Worm (Caenorhabditis elegans) whole organism, young adult: ENCODE results near the gene C29F7.3.
A peak's percentile ranks its signal among the peaks of the same experiment; 100 is the strongest.
"Not testable (repeated sequence)": the region's sequence is repeated elsewhere in the genome, so short reads cannot be mapped to it uniquely, and the experiment has no call there.

ENCODE experiments used
- B0261.1 ChIP-seq: sonication (generic microtip); optimal IDR thresholded peaks from 2 replicates; lab custom pipeline; 2016; ENCODE audit warnings: mild to moderate bottlenecking, missing genetic modification characterization, moderate library complexity, missing compliant biosample characterization
- B0336.3 ChIP-seq: fragments of 200-800 bp; sonication (Bioruptor generic); IDR thresholded peaks from 2 replicates; pipeline ENCODE4 v1.3.6; 2022; ENCODE audit warnings: missing genetic modification characterization, missing compliant biosample characterization
- C06A6.2 ChIP-seq: fragments of 200-800 bp; sonication (Bioruptor generic); conservative IDR thresholded peaks from 2 replicates; pipeline ENCODE4 v1.3.6; 2022; ENCODE audit warnings: missing genetic modification characterization, missing compliant biosample characterization
- F22D6.2 ChIP-seq: sonication (generic microtip); optimal IDR thresholded peaks from 2 replicates; lab custom pipeline; 2016; ENCODE audit warnings: mild to moderate bottlenecking, missing genetic modification characterization, missing compliant biosample characterization
- F49E8.2 ChIP-seq: sonication (generic microtip); optimal IDR thresholded peaks from 3 replicates; lab custom pipeline; 2017; ENCODE audit warnings: missing genetic modification characterization, mild to moderate bottlenecking, missing compliant biosample characterization, antibody characterized with exemption, moderate library complexity; ENCODE audit not compliant: insufficient read depth
- F57A8.1 ChIP-seq: fragments of 200-800 bp; sonication (Bioruptor generic); optimal IDR thresholded peaks from 2 replicates; lab custom pipeline; 2018; ENCODE audit warnings: mild to moderate bottlenecking, missing genetic modification characterization, moderate library complexity, missing compliant biosample characterization
- T07F8.4 ChIP-seq: sonication (generic microtip); optimal IDR thresholded peaks from 2 replicates; lab custom pipeline; 2016; ENCODE audit warnings: mild to moderate bottlenecking, missing genetic modification characterization, moderate library complexity, missing compliant biosample characterization
- T26A5.8 ChIP-seq: sonication (generic microtip); optimal IDR thresholded peaks from 2 replicates; lab custom pipeline; 2016; ENCODE audit warnings: missing genetic modification characterization, missing compliant biosample characterization
- Y56A3A.18 ChIP-seq: fragments of 200-800 bp; sonication (Bioruptor generic); IDR thresholded peaks from 2 replicates; pipeline ENCODE4 v1.3.6; 2022; ENCODE audit warnings: missing genetic modification reagents, missing genetic modification characterization, missing compliant biosample characterization
- ama-1 ChIP-seq, 3 experiments: fragments of 150-350 bp in 1 of 3; sonication (generic microtip) in 2 of 3; optimal IDR thresholded peaks; 2 replicates each; lab custom pipeline; 2014 to 2018; ENCODE audit warnings: missing biosample characterization in 2 of 3, missing genetic modification characterization in 2 of 3, missing genetic modification reagents in 2 of 3
- aptf-2 ChIP-seq: fragments of 200-800 bp; sonication (Bioruptor generic); conservative IDR thresholded peaks from 2 replicates; pipeline ENCODE4 v1.3.6; 2022; ENCODE audit warnings: missing genetic modification reagents, missing genetic modification characterization, missing compliant biosample characterization
- aptf-3 ChIP-seq: fragments of 200-800 bp; sonication (Bioruptor generic); IDR thresholded peaks from 2 replicates; pipeline ENCODE4 v1.3.6; 2022; ENCODE audit warnings: missing genetic modification characterization, missing compliant biosample characterization
- athp-1 ChIP-seq: sonication (generic microtip); optimal IDR thresholded peaks from 2 replicates; lab custom pipeline; 2017; ENCODE audit warnings: mild to moderate bottlenecking, missing genetic modification characterization, missing compliant biosample characterization
- attf-6 ChIP-seq: fragments of 200-800 bp; sonication (Bioruptor generic); IDR thresholded peaks from 2 replicates; pipeline ENCODE4 v1.3.6; 2022; ENCODE audit warnings: missing genetic modification reagents, missing genetic modification characterization, missing compliant biosample characterization
- cebp-1 ChIP-seq, 2 experiments: fragments of 200-800 bp in 1 of 2; sonication (Bioruptor generic) in 1 of 2; sonication (generic microtip) in 1 of 2; IDR thresholded peaks in 1 of 2; optimal IDR thresholded peaks in 1 of 2; 2 replicates each; pipeline versions ENCODE4 v1.3.6 to Lab custom; 2017 to 2022; ENCODE audit warnings: missing compliant biosample characterization in 2 of 2, missing genetic modification characterization in 2 of 2, mild to moderate bottlenecking in 1 of 2, missing genetic modification reagents in 1 of 2, moderate library complexity in 1 of 2
- ceh-100 ChIP-seq: fragments of 200-800 bp; sonication (Bioruptor generic); IDR thresholded peaks from 2 replicates; pipeline ENCODE4 v1.3.6; 2022; ENCODE audit warnings: missing genetic modification reagents, missing genetic modification characterization, missing compliant biosample characterization
- ceh-27 ChIP-seq: fragments of 200-800 bp; sonication (Bioruptor generic); optimal IDR thresholded peaks from 2 replicates; lab custom pipeline; 2018; ENCODE audit warnings: mild to moderate bottlenecking, missing genetic modification characterization, moderate library complexity, missing compliant biosample characterization
- ceh-79 ChIP-seq: sonication (generic microtip); optimal IDR thresholded peaks from 2 replicates; lab custom pipeline; 2017; ENCODE audit warnings: mild to moderate bottlenecking, missing genetic modification characterization, missing compliant biosample characterization
- ceh-91 ChIP-seq: fragments of 200-800 bp; sonication (Bioruptor generic); IDR thresholded peaks from 2 replicates; pipeline ENCODE4 v1.3.6; 2022; ENCODE audit warnings: missing genetic modification reagents, missing genetic modification characterization, missing compliant biosample characterization
- dox-1 ChIP-seq: fragments of 200-800 bp; sonication (Bioruptor generic); IDR thresholded peaks from 2 replicates; pipeline ENCODE4 v1.3.6; 2022; ENCODE audit warnings: missing genetic modification reagents, missing genetic modification characterization, missing compliant biosample characterization
- egl-44 ChIP-seq: fragments of 200-800 bp; sonication (Bioruptor generic); IDR thresholded peaks from 2 replicates; pipeline ENCODE4 v1.3.6; 2022; ENCODE audit warnings: missing genetic modification reagents, missing genetic modification characterization, missing compliant biosample characterization
- gei-17 ChIP-seq: fragments of 200-800 bp; sonication (Bioruptor generic); optimal IDR thresholded peaks from 2 replicates; lab custom pipeline; 2018; ENCODE audit warnings: mild to moderate bottlenecking, missing genetic modification characterization, missing compliant biosample characterization
- him-1 ChIP-seq: sonication (generic microtip); optimal IDR thresholded peaks from 2 replicates; lab custom pipeline; 2016; ENCODE audit warnings: missing genotype, missing genetic modification reagents, missing genetic modification characterization, missing compliant biosample characterization
- hmg-1.2 ChIP-seq: fragments of 200-800 bp; sonication (Bioruptor generic); IDR thresholded peaks from 2 replicates; pipeline ENCODE4 v1.3.6; 2022; ENCODE audit warnings: missing genetic modification reagents, missing genetic modification characterization, missing compliant biosample characterization
- hrde-1 ChIP-seq: sonication (generic microtip); optimal IDR thresholded peaks from 2 replicates; lab custom pipeline; 2016; ENCODE audit warnings: missing genetic modification characterization, mild to moderate bottlenecking, missing compliant biosample characterization, moderate library complexity, missing genotype, missing genetic modification reagents, borderline replicate concordance
- lag-1 ChIP-seq: fragments of 200-800 bp; sonication (Bioruptor generic); IDR thresholded peaks from 2 replicates; pipeline ENCODE4 v1.3.6; 2022; ENCODE audit warnings: missing genetic modification reagents, missing genetic modification characterization, missing compliant biosample characterization
- let-526 ChIP-seq: fragments of 200-800 bp; sonication (Bioruptor generic); IDR thresholded peaks from 2 replicates; pipeline ENCODE4 v1.3.6; 2022; ENCODE audit warnings: missing genetic modification reagents, missing genetic modification characterization, missing compliant biosample characterization
- lin-26 ChIP-seq: fragments of 200-800 bp; sonication (Bioruptor generic); IDR thresholded peaks from 2 replicates; pipeline ENCODE4 v1.3.6; 2022; ENCODE audit warnings: missing genetic modification reagents, missing genetic modification characterization, missing compliant biosample characterization
- lin-35 ChIP-seq, 3 experiments: fragments of 150-350 bp in 2 of 3; sonication (generic microtip) in 1 of 3; optimal IDR thresholded peaks; 2 replicates each; lab custom pipeline; 2014 to 2018; ENCODE audit warnings: missing biosample characterization in 3 of 3, missing genetic modification characterization in 3 of 3, missing genetic modification reagents in 3 of 3
- lin-54 ChIP-seq: fragments of 200-800 bp; sonication (Bioruptor generic); optimal IDR thresholded peaks from 2 replicates; lab custom pipeline; 2018; ENCODE audit warnings: mild to moderate bottlenecking, missing genetic modification characterization, missing compliant biosample characterization
- lir-1 ChIP-seq: fragments of 200-800 bp; sonication (Bioruptor generic); conservative IDR thresholded peaks from 2 replicates; pipeline ENCODE4 v1.3.6; 2022; ENCODE audit warnings: missing genetic modification reagents, missing genetic modification characterization, missing compliant biosample characterization
- madf-3 ChIP-seq: fragments of 200-800 bp; sonication (Bioruptor generic); IDR thresholded peaks from 2 replicates; pipeline ENCODE4 v1.3.6; 2022; ENCODE audit warnings: missing genetic modification reagents, missing genetic modification characterization, missing compliant biosample characterization
- mes-4 ChIP-seq: sonication (generic microtip); optimal IDR thresholded peaks from 2 replicates; lab custom pipeline; 2016; ENCODE audit warnings: missing genotype, missing genetic modification characterization, missing compliant biosample characterization
- mxl-1 ChIP-seq: sonication (generic microtip); optimal IDR thresholded peaks from 2 replicates; lab custom pipeline; 2016; ENCODE audit warnings: missing genetic modification characterization, missing compliant biosample characterization
- nfyb-1 ChIP-seq: fragments of 200-800 bp; sonication (Bioruptor generic); IDR thresholded peaks from 2 replicates; pipeline ENCODE4 v1.3.6; 2022; ENCODE audit warnings: missing genetic modification reagents, missing genetic modification characterization, missing compliant biosample characterization
- nhr-120 ChIP-seq: fragments of 200-800 bp; sonication (Bioruptor generic); IDR thresholded peaks from 2 replicates; pipeline ENCODE4 v1.3.6; 2022; ENCODE audit warnings: missing genetic modification characterization, missing compliant biosample characterization
- nhr-80 ChIP-seq: sonication (generic microtip); optimal IDR thresholded peaks from 2 replicates; lab custom pipeline; 2016; ENCODE audit warnings: missing genetic modification characterization, missing compliant biosample characterization
- rcor-1 ChIP-seq: fragments of 200-800 bp; sonication (Bioruptor generic); IDR thresholded peaks from 2 replicates; pipeline ENCODE4 v1.3.6; 2022; ENCODE audit warnings: missing genetic modification reagents, missing genetic modification characterization, missing compliant biosample characterization
- rpc-1 ChIP-seq, 2 experiments: fragments of 150-350 bp in 1 of 2; sonication (generic microtip) in 1 of 2; optimal IDR thresholded peaks; 2 replicates each; lab custom pipeline; 2014 to 2018; ENCODE audit warnings: missing biosample characterization in 1 of 2, missing genetic modification characterization in 1 of 2, missing genetic modification reagents in 1 of 2, missing genotype in 1 of 2
- tbp1 ChIP-seq: fragments of 200-800 bp; sonication (Bioruptor generic); optimal IDR thresholded peaks from 2 replicates; lab custom pipeline; 2018; ENCODE audit warnings: mild to moderate bottlenecking, missing genetic modification characterization, missing compliant biosample characterization
- tlf-1 ChIP-seq: fragments of 200-800 bp; sonication (Bioruptor generic); optimal IDR thresholded peaks from 2 replicates; lab custom pipeline; 2018; ENCODE audit warnings: mild to moderate bottlenecking, missing genetic modification characterization, missing compliant biosample characterization
- unc-130 ChIP-seq: sonication (generic microtip); optimal IDR thresholded peaks from 2 replicates; lab custom pipeline; 2016; ENCODE audit warnings: missing genetic modification reagents, missing genetic modification characterization, missing compliant biosample characterization
- zim-3 ChIP-seq: sonication (generic microtip); optimal IDR thresholded peaks from 2 replicates; lab custom pipeline; 2017; ENCODE audit warnings: mild to moderate bottlenecking, missing genetic modification characterization, moderate library complexity, missing compliant biosample characterization
- ztf-18 ChIP-seq: sonication (generic microtip); optimal IDR thresholded peaks from 2 replicates; lab custom pipeline; 2016; ENCODE audit warnings: missing genotype, mild to moderate bottlenecking, missing genetic modification characterization, missing compliant biosample characterization
- ztf-22 ChIP-seq: fragments of 200-800 bp; sonication (Bioruptor generic); optimal IDR thresholded peaks from 2 replicates; lab custom pipeline; 2018; ENCODE audit warnings: mild to moderate bottlenecking, missing genetic modification characterization, moderate library complexity, missing compliant biosample characterization

The C29F7.3 gene

ce11 chrX:13448665-13449099 is 28.9 kb upstream of the C29F7.3 start (continued):
- TF ChIP-seq let-526 (GFP tag; lab: Robert Waterston, UW) (peak; percentile 56; the same call in 1 of the 2 replicates), ceh-100 (0 out of 2 replicates have a peak, but pooled peaks have one; percentile 25), lin-35 (GFP tag; optimal IDR thresholded peaks at IDR 0.05; lab: Kevin White, UChicago) (peak in 1 of 3 experiments; percentile 67), hrde-1 (peak; percentile 72), T26A5.8 (tag; lab: Kevin White, UChicago) (peak; percentile 89), Y56A3A.18 (GFP tag; lab: Robert Waterston, UW) (peak; percentile 83), madf-3 (GFP tag; lab: Robert Waterston, UW) (0 out of 2 replicates have a peak, but pooled peaks have one; percentile 56), lin-54 (GFP tag; lab: Kevin White, UChicago) (peak; percentile 52), rcor-1 (GFP tag; lab: Robert Waterston, UW) (peak; percentile 77), lag-1 (0 out of 2 replicates have a peak, but pooled peaks have one; percentile 7), cebp-1 (GFP tag; IDR thresholded peaks at IDR 0.05; lab: Robert Waterston, UW) (peak; percentile 51), ceh-79 (peak; percentile 19), aptf-2 (GFP tag; lab: Robert Waterston, UW) (0 out of 2 replicates have a peak, but pooled peaks have one; percentile 55), C06A6.2 (GFP tag; lab: Robert Waterston, UW) (0 out of 2 replicates have a peak, but pooled peaks have one; percentile 21), lir-1 (GFP tag; lab: Robert Waterston, UW) (peak; percentile 48; the same call in 1 of the 2 replicates), attf-6 (GFP tag; lab: Robert Waterston, UW) (peak; percentile 50; the same call in 1 of the 2 replicates), hmg-1.2 (GFP tag; lab: Robert Waterston, UW) (peak; percentile 84), unc-130 (GFP tag; lab: Kevin White, UChicago) (peak; percentile 14), B0336.3 (GFP tag; lab: Robert Waterston, UW) (peak; percentile 77; the same call in 1 of the 2 replicates), F57A8.1 (GFP tag; lab: Kevin White, UChicago) (peak; percentile 78), ceh-91 (GFP tag; lab: Robert Waterston, UW) (0 out of 2 replicates have a peak, but pooled peaks have one; percentile 37), zim-3 (tag; lab: Kevin White, UChicago) (peak; percentile 56), T07F8.4 (tag; lab: Kevin White, UChicago) (peak; percentile 75), rpc-1 (optimal IDR thresholded peaks at IDR 0.05; lab: Kevin White, UChicago) (peak; percentile 94), rpc-1 (tag; optimal IDR thresholded peaks at IDR 0.05; lab: Kevin White, UChicago) (peak; percentile 97), nhr-80 (peak; percentile 86), egl-44 (GFP tag; lab: Robert Waterston, UW) (peak; percentile 89), dox-1 (peak; percentile 93; the same call in 1 of the 2 replicates), him-1 (tag; lab: Kevin White, UChicago) (peak; percentile 96), tlf-1 (GFP tag; lab: Kevin White, UChicago) (peak; percentile 54), tbp1 (GFP tag; lab: Kevin White, UChicago) (peak; percentile 93), nhr-120 (GFP tag; lab: Robert Waterston, UW) (0 out of 2 replicates have a peak, but pooled peaks have one; percentile 20), mes-4 (tag; lab: Kevin White, UChicago) (peak; percentile 81), gei-17 (GFP tag; lab: Kevin White, UChicago) (peak; percentile 79), B0261.1 (tag; lab: Kevin White, UChicago) (peak; percentile 98), F49E8.2 (peak; percentile 44), F22D6.2 (tag; lab: Kevin White, UChicago) (peak; percentile 66), nfyb-1 (GFP tag; lab: Robert Waterston, UW) (peak; percentile 81), aptf-3 (GFP tag; lab: Robert Waterston, UW) (0 out of 2 replicates have a peak, but pooled peaks have one; percentile 30), ztf-22 (peak; percentile 25), athp-1 (tag; lab: Kevin White, UChicago) (peak; percentile 77), ceh-27 (GFP tag; lab: Kevin White, UChicago) (peak; percentile 62), mxl-1 (peak; percentile 89), lin-26 (GFP tag; lab: Robert Waterston, UW) (peak; percentile 84; the same call in 1 of the 2 replicates), ama-1 (GFP tag; optimal IDR thresholded peaks at IDR 0.05; lab: Kevin White, UChicago) (peak; percentile 38 to 46), ztf-18 (peak; percentile 76)
- not testable (repeated sequence) for TF ChIP-seq cebp-1 (tag; optimal IDR thresholded peaks at IDR 0.05; lab: Kevin White, UChicago); ama-1 (optimal IDR thresholded peaks at IDR 0.05; lab: Kevin White, UChicago)
